Worm (Caenorhabditis elegans) whole organism, early embryonic: ENCODE measurements around the gene sdc-2.

ENCODE experiments used
- B0310.2 ChIP-seq: sonication (generic microtip); optimal IDR thresholded peaks from 2 replicates; lab custom pipeline; 2016; ENCODE audit warnings: mild to moderate bottlenecking, missing genetic modification characterization, missing compliant biosample characterization
- F13C5.2 ChIP-seq: sonication (generic microtip); optimal IDR thresholded peaks from 2 replicates; lab custom pipeline; 2017; ENCODE audit warnings: mild to moderate bottlenecking, missing genetic modification characterization, inconsistent platforms, missing compliant biosample characterization
- aly-1 ChIP-seq: sonication (generic microtip); optimal IDR thresholded peaks from 2 replicates; lab custom pipeline; 2016; ENCODE audit warnings: missing genetic modification characterization, missing compliant biosample characterization
- ama-1 ChIP-seq: fragments of 150-350 bp; optimal IDR thresholded peaks from 2 replicates; lab custom pipeline; 2014
- ceh-13 ChIP-seq: fragments of 200-800 bp; sonication (Bioruptor generic); optimal IDR thresholded peaks from 2 replicates; lab custom pipeline; 2018; ENCODE audit warnings: mild to moderate bottlenecking, missing genetic modification characterization, missing compliant biosample characterization
- ceh-36 ChIP-seq: sonication (generic microtip); optimal IDR thresholded peaks from 2 replicates; lab custom pipeline; 2016; ENCODE audit warnings: missing genetic modification characterization, inconsistent platforms, missing compliant biosample characterization
- ets-7 ChIP-seq: sonication (generic microtip); optimal IDR thresholded peaks from 2 replicates; lab custom pipeline; 2016; ENCODE audit warnings: missing genotype, missing genetic modification characterization, missing compliant biosample characterization
- flt-1 ChIP-seq: fragments of 200-800 bp; sonication (Bioruptor generic); IDR thresholded peaks from 2 replicates; pipeline ENCODE4 v1.3.6; 2022; ENCODE audit warnings: missing genetic modification characterization, missing compliant biosample characterization
- hmbx-1 ChIP-seq: sonication (generic microtip); optimal IDR thresholded peaks from 2 replicates; lab custom pipeline; 2016; ENCODE audit warnings: mild to moderate bottlenecking, missing genetic modification characterization, missing compliant biosample characterization
- hmg-4 ChIP-seq: fragments of 200-800 bp; sonication (Bioruptor generic); optimal IDR thresholded peaks from 2 replicates; lab custom pipeline; 2018; ENCODE audit warnings: mild to moderate bottlenecking, missing genetic modification characterization, missing compliant biosample characterization
- hnd-1 ChIP-seq: sonication (generic microtip); optimal IDR thresholded peaks from 2 replicates; lab custom pipeline; 2016; ENCODE audit warnings: missing genetic modification characterization, missing compliant biosample characterization
- pes-1 ChIP-seq: fragments of 200-800 bp; sonication (Bioruptor generic); IDR thresholded peaks from 2 replicates; pipeline ENCODE4 v1.3.6; 2022; ENCODE audit warnings: missing genetic modification reagents, missing genetic modification characterization, missing compliant biosample characterization
- scrt-1 ChIP-seq: fragments of 200-800 bp; sonication (Bioruptor generic); IDR thresholded peaks from 2 replicates; pipeline ENCODE4 v1.3.6; 2022; ENCODE audit warnings: missing genetic modification characterization, missing compliant biosample characterization
- sea-1 ChIP-seq: fragments of 200-800 bp; sonication (Bioruptor generic); conservative IDR thresholded peaks from 2 replicates; pipeline ENCODE4 v1.3.6; 2022; ENCODE audit warnings: missing genetic modification characterization, missing compliant biosample characterization
- tbx-11 ChIP-seq: fragments of 200-800 bp; sonication (Bioruptor generic); IDR thresholded peaks from 2 replicates; pipeline ENCODE4 v1.3.6; 2022; ENCODE audit warnings: missing genetic modification characterization, missing compliant biosample characterization
- tbx-37 ChIP-seq: fragments of 200-800 bp; sonication (Bioruptor generic); conservative IDR thresholded peaks from 2 replicates; pipeline ENCODE4 v1.3.6; 2022; ENCODE audit warnings: missing genetic modification reagents, missing genetic modification characterization, missing compliant biosample characterization
- tra-4 ChIP-seq: sonication (generic microtip); optimal IDR thresholded peaks from 2 replicates; lab custom pipeline; 2017; ENCODE audit warnings: missing genetic modification characterization, missing compliant biosample characterization

Gene sdc-2

ce11 chrX:11479321-11479863, 43.1 kb upstream of the sdc-2 start:
- TF ChIP-seq hnd-1 (no peak), hmbx-1 (tag; lab: Kevin White, UChicago) (no peak), aly-1 (tag; lab: Kevin White, UChicago) (no peak), flt-1 (no peak), B0310.2 (tag; lab: Kevin White, UChicago) (no peak), ets-7 (tag; lab: Kevin White, UChicago) (no peak)

ce11 chrX:11480032-11480431, 42.5 kb upstream of the sdc-2 start:
- TF ChIP-seq F13C5.2 (no peak), ets-7 (tag; lab: Kevin White, UChicago) (no peak), tbx-37 (GFP tag; lab: Robert Waterston, UW) (no peak)

- TF ChIP-seq F13C5.2 (no peak), B0310.2 (tag; lab: Kevin White, UChicago) (no peak), sea-1 (no peak), pes-1 (GFP tag; lab: Robert Waterston, UW) (no peak), aly-1 (tag; lab: Kevin White, UChicago) (no peak), flt-1 (no peak), tbx-11 (GFP tag; lab: Robert Waterston, UW) (no peak)
Measured at ce11 chrX:11480990-11481824, 41.3 kb upstream of the sdc-2 start.

ce11 chrX:11481825-11482093, 40.7 kb upstream of the sdc-2 start:
- TF ChIP-seq pes-1 (GFP tag; lab: Robert Waterston, UW), result no peak
- no peak for TF ChIP-seq ceh-36 (tag; lab: Kevin White, UChicago)
- no peak for TF ChIP-seq hnd-1
- no peak for TF ChIP-seq flt-1
- no peak for TF ChIP-seq ama-1
- TF ChIP-seq tbx-37 (GFP tag; lab: Robert Waterston, UW), result no peak
- TF ChIP-seq F13C5.2, result no peak
- TF ChIP-seq sea-1, result no peak
- no peak for TF ChIP-seq tbx-11 (GFP tag; lab: Robert Waterston, UW)
- no peak for TF ChIP-seq ceh-13
- no peak for TF ChIP-seq tra-4 (tag; lab: Kevin White, UChicago)
- no peak for TF ChIP-seq scrt-1
- no peak for TF ChIP-seq hmg-4
- TF ChIP-seq aly-1 (tag; lab: Kevin White, UChicago), result no peak

ce11 chrX:11482134-11482533, 40.4 kb upstream of the sdc-2 start:
- TF ChIP-seq hmbx-1 (tag; lab: Kevin White, UChicago) (no peak), B0310.2 (tag; lab: Kevin White, UChicago) (no peak), hmg-4 (no peak), tra-4 (tag; lab: Kevin White, UChicago) (no peak), ama-1 (no peak), hnd-1 (no peak)

ce11 chrX:11482637-11483036, 39.9 kb upstream of the sdc-2 start:
- no peak for TF ChIP-seq hmbx-1 (tag; lab: Kevin White, UChicago)

- TF ChIP-seq ets-7 (tag; lab: Kevin White, UChicago) (no peak), tbx-37 (GFP tag; lab: Robert Waterston, UW) (no peak), aly-1 (tag; lab: Kevin White, UChicago) (no peak), hnd-1 (no peak), pes-1 (GFP tag; lab: Robert Waterston, UW) (no peak), hmg-4 (no peak), tra-4 (tag; lab: Kevin White, UChicago) (no peak), ceh-36 (tag; lab: Kevin White, UChicago) (no peak), scrt-1 (no peak), ceh-13 (no peak), hmbx-1 (tag; lab: Kevin White, UChicago) (no peak), tbx-11 (GFP tag; lab: Robert Waterston, UW) (no peak), sea-1 (no peak), F13C5.2 (no peak), B0310.2 (tag; lab: Kevin White, UChicago) (no peak)
Measured at ce11 chrX:11484027-11484426, 38.5 kb upstream of the sdc-2 start.

- TF ChIP-seq pes-1 (GFP tag; lab: Robert Waterston, UW), result no peak
- no peak for TF ChIP-seq tbx-11 (GFP tag; lab: Robert Waterston, UW)
- no peak for TF ChIP-seq hmbx-1 (tag; lab: Kevin White, UChicago)
- no peak for TF ChIP-seq ceh-36 (tag; lab: Kevin White, UChicago)
- TF ChIP-seq flt-1, result no peak
- TF ChIP-seq tra-4 (tag; lab: Kevin White, UChicago), result no peak
- TF ChIP-seq hmg-4, result no peak
- no peak for TF ChIP-seq tbx-37 (GFP tag; lab: Robert Waterston, UW)
- TF ChIP-seq sea-1, result no peak
- TF ChIP-seq ets-7 (tag; lab: Kevin White, UChicago), result no peak
- TF ChIP-seq F13C5.2, result no peak
- no peak for TF ChIP-seq B0310.2 (tag; lab: Kevin White, UChicago)
- no peak for TF ChIP-seq ama-1
Measured at ce11 chrX:11487484-11487883, 35.0 kb upstream of the sdc-2 start, which contains the start of gene spp-9. Gene spp-9, plus strand, starts transcription at chrX:11487784.

ce11 chrX:11489830-11490229, 32.7 kb upstream of the sdc-2 start, which contains the start of gene spp-21:
Gene spp-21, plus strand, starts transcription at chrX:11490130.
- TF ChIP-seq ceh-13 (no peak), F13C5.2 (no peak), ceh-36 (tag; lab: Kevin White, UChicago) (no peak), tbx-37 (GFP tag; lab: Robert Waterston, UW) (no peak), tra-4 (tag; lab: Kevin White, UChicago) (no peak), pes-1 (GFP tag; lab: Robert Waterston, UW) (no peak), tbx-11 (GFP tag; lab: Robert Waterston, UW) (no peak), aly-1 (tag; lab: Kevin White, UChicago) (no peak), sea-1 (no peak), hmbx-1 (tag; lab: Kevin White, UChicago) (no peak), flt-1 (no peak), ama-1 (no peak), ets-7 (tag; lab: Kevin White, UChicago) (no peak), scrt-1 (no peak), hnd-1 (no peak), B0310.2 (tag; lab: Kevin White, UChicago) (no peak), hmg-4 (no peak)
